Worm (Caenorhabditis elegans) whole organism, L4 larva: ENCODE data around the gene marc-2.
A peak's percentile ranks its signal among the peaks of the same experiment; 100 is the strongest.

Source experiments
- F37D6.2 ChIP-seq: sonication (generic microtip); optimal IDR thresholded peaks from 2 replicates; lab custom pipeline; 2016; ENCODE audit warnings: mild to moderate bottlenecking, missing genetic modification characterization, missing compliant biosample characterization
- F44E2.7 ChIP-seq: fragments of 200-800 bp; sonication (Bioruptor generic); IDR thresholded peaks from 2 replicates; pipeline ENCODE4 v2.1.2; 2022; ENCODE audit warnings: missing genetic modification characterization, missing compliant biosample characterization
- F49E8.2 ChIP-seq: sonication (generic microtip); optimal IDR thresholded peaks from 2 replicates; lab custom pipeline; 2016; ENCODE audit warnings: missing compliant biosample characterization, mild to moderate bottlenecking, missing genetic modification characterization, borderline replicate concordance
- Y105C5A.15 ChIP-seq: fragments of 200-800 bp; sonication (Bioruptor generic); IDR thresholded peaks from 2 replicates; pipeline ENCODE4 v1.3.6; 2022; ENCODE audit warnings: missing genetic modification characterization, missing compliant biosample characterization
- Y48G9A.11 ChIP-seq: fragments of 200-800 bp; sonication (Bioruptor generic); IDR thresholded peaks from 2 replicates; pipeline ENCODE4 v1.3.6; 2022; ENCODE audit warnings: missing genetic modification reagents, missing genetic modification characterization, missing compliant biosample characterization
- Y75B8A.6 ChIP-seq: fragments of 200-800 bp; sonication (Bioruptor generic); IDR thresholded peaks from 2 replicates; pipeline ENCODE4 v1.3.6; 2022; ENCODE audit warnings: missing genetic modification reagents, missing genetic modification characterization, missing compliant biosample characterization
- ZK337.2 ChIP-seq: fragments of 200-800 bp; sonication (Bioruptor generic); IDR thresholded peaks from 2 replicates; pipeline ENCODE4 v1.3.6; 2022; ENCODE audit warnings: missing genetic modification reagents, missing genetic modification characterization, missing compliant biosample characterization
- aha-1 ChIP-seq: fragments of 150-350 bp; peaks from one replicate; lab custom pipeline; 2014; ENCODE audit warnings: missing biosample characterization, missing genetic modification characterization
- ama-1 ChIP-seq: fragments of 150-350 bp; optimal IDR thresholded peaks from 2 replicates; lab custom pipeline; 2014; ENCODE audit warnings: inconsistent platforms, mixed read lengths
- arid-1 ChIP-seq: fragments of 200-800 bp; sonication (Bioruptor generic); conservative IDR thresholded peaks from 2 replicates; pipeline ENCODE4 v1.3.6; 2022; ENCODE audit warnings: missing genetic modification reagents, missing genetic modification characterization, missing compliant biosample characterization
- ctbp-1 ChIP-seq: fragments of 200-800 bp; sonication (Bioruptor generic); IDR thresholded peaks from 2 replicates; pipeline ENCODE4 v1.3.6; 2022; ENCODE audit warnings: missing genetic modification reagents, missing genetic modification characterization, missing compliant biosample characterization
- daf-16 ChIP-seq, 3 experiments: sonication (generic microtip); optimal IDR thresholded peaks; 2 replicates each; lab custom pipeline; 2016 to 2017; ENCODE audit warnings: missing genetic modification characterization in 3 of 3, missing genetic modification reagents in 3 of 3, mild to moderate bottlenecking in 2 of 3, missing compliant biosample characterization in 2 of 3, missing biosample characterization in 1 of 3, moderate library complexity in 1 of 3
- daf-8 ChIP-seq: fragments of 200-800 bp; sonication (Bioruptor generic); IDR thresholded peaks from 2 replicates; pipeline ENCODE4 v1.3.6; 2022; ENCODE audit warnings: missing genetic modification characterization, missing compliant biosample characterization
- dmd-6 ChIP-seq: fragments of 200-800 bp; sonication (Bioruptor generic); IDR thresholded peaks from 2 replicates; pipeline ENCODE4 v1.3.6; 2022; ENCODE audit warnings: missing genetic modification reagents, missing genetic modification characterization, missing compliant biosample characterization
- dmd-8 ChIP-seq: fragments of 200-800 bp; sonication (Bioruptor generic); IDR thresholded peaks from 2 replicates; pipeline ENCODE4 v1.3.6; 2022; ENCODE audit warnings: missing genetic modification characterization, missing compliant biosample characterization
- duxl-1 ChIP-seq: sonication (generic microtip); optimal IDR thresholded peaks from 2 replicates; lab custom pipeline; 2016; ENCODE audit warnings: mild to moderate bottlenecking, missing genetic modification characterization, moderate library complexity, missing compliant biosample characterization; ENCODE audit not compliant: poor library complexity
- egl-43 ChIP-seq: fragments of 200-800 bp; sonication (Bioruptor generic); IDR thresholded peaks from 2 replicates; pipeline ENCODE4 v1.3.6; 2022; ENCODE audit warnings: missing genetic modification reagents, missing genetic modification characterization, missing compliant biosample characterization
- fos-1 ChIP-seq: fragments of 150-350 bp; optimal IDR thresholded peaks from 2 replicates; lab custom pipeline; 2014; ENCODE audit warnings: missing biosample characterization, missing genetic modification characterization
- hif-1 ChIP-seq, 2 experiments: sonication (generic microtip); optimal IDR thresholded peaks; 2 replicates each; lab custom pipeline; 2016 to 2017; ENCODE audit warnings: missing compliant biosample characterization in 2 of 2, missing genetic modification characterization in 2 of 2, missing genetic modification reagents in 2 of 2, missing genotype in 2 of 2, mild to moderate bottlenecking in 1 of 2
- lin-13 ChIP-seq: fragments of 150-350 bp; optimal IDR thresholded peaks from 2 replicates; lab custom pipeline; 2014; ENCODE audit warnings: missing biosample characterization, missing genetic modification reagents, missing genetic modification characterization
- lin-39 ChIP-seq: fragments of 150-350 bp; optimal IDR thresholded peaks from 2 replicates; lab custom pipeline; 2014; ENCODE audit warnings: missing biosample characterization, missing genetic modification reagents, missing genetic modification characterization
- lir-3 ChIP-seq: sonication (generic microtip); optimal IDR thresholded peaks from 2 replicates; lab custom pipeline; 2016; ENCODE audit warnings: mild to moderate bottlenecking, missing genetic modification characterization, missing compliant biosample characterization
- madf-5 ChIP-seq, 2 experiments: fragments of 200-800 bp; sonication (Bioruptor generic); IDR thresholded peaks; 2 replicates each; pipeline ENCODE4 v1.3.6; 2022; ENCODE audit warnings: missing compliant biosample characterization in 2 of 2, missing genetic modification characterization in 2 of 2
- madf-9 ChIP-seq: fragments of 200-800 bp; sonication (Bioruptor generic); conservative IDR thresholded peaks from 2 replicates; pipeline ENCODE4 v1.3.6; 2022; ENCODE audit warnings: missing genetic modification reagents, missing genetic modification characterization, missing compliant biosample characterization
- mxl-2 ChIP-seq: fragments of 200-800 bp; sonication (Bioruptor generic); conservative IDR thresholded peaks from 2 replicates; pipeline ENCODE4 v1.3.6; 2022; ENCODE audit warnings: missing genetic modification reagents, missing genetic modification characterization, missing compliant biosample characterization
- mxl-3 ChIP-seq: fragments of 200-800 bp; sonication (Bioruptor generic); optimal IDR thresholded peaks from 2 replicates; lab custom pipeline; 2018; ENCODE audit warnings: mild to moderate bottlenecking, missing genetic modification characterization, missing compliant biosample characterization
- nhr-10 ChIP-seq: fragments of 150-350 bp; optimal IDR thresholded peaks from 2 replicates; lab custom pipeline; 2014; ENCODE audit warnings: missing biosample characterization, missing genetic modification characterization
- nhr-11 ChIP-seq: fragments of 150-350 bp; optimal IDR thresholded peaks from 2 replicates; lab custom pipeline; 2014; ENCODE audit warnings: missing biosample characterization, missing genetic modification characterization
- nhr-25 ChIP-seq: sonication (generic microtip); optimal IDR thresholded peaks from 2 replicates; lab custom pipeline; 2017; ENCODE audit warnings: missing genetic modification characterization, mild to moderate bottlenecking, missing compliant biosample characterization, antibody characterized with exemption, moderate library complexity, borderline replicate concordance; ENCODE audit not compliant: insufficient read depth
- nhr-28 ChIP-seq: fragments of 150-350 bp; optimal IDR thresholded peaks from 2 replicates; lab custom pipeline; 2014; ENCODE audit warnings: missing biosample characterization, missing genetic modification characterization
- nhr-48 ChIP-seq: sonication (generic microtip); optimal IDR thresholded peaks from 2 replicates; lab custom pipeline; 2016; ENCODE audit warnings: mild to moderate bottlenecking, missing genetic modification characterization, missing compliant biosample characterization
- pha-4 ChIP-seq, 2 experiments: fragments of 150-350 bp in 1 of 2; fragments of 200-800 bp in 1 of 2; sonication (Bioruptor generic) in 1 of 2; IDR thresholded peaks in 1 of 2; optimal IDR thresholded peaks in 1 of 2; 2 replicates each; pipeline versions ENCODE4 v1.3.6 to Lab custom; 2014 to 2022; ENCODE audit warnings: missing genetic modification characterization in 2 of 2, missing genetic modification reagents in 2 of 2, missing biosample characterization in 1 of 2, missing compliant biosample characterization in 1 of 2
- php-3 ChIP-seq: fragments of 200-800 bp; sonication (Bioruptor generic); IDR thresholded peaks from 2 replicates; pipeline ENCODE4 v1.3.6; 2022; ENCODE audit warnings: missing genetic modification reagents, missing genetic modification characterization, missing compliant biosample characterization
- saeg-2 ChIP-seq: fragments of 200-800 bp; sonication (Bioruptor generic); IDR thresholded peaks from 2 replicates; pipeline ENCODE4 v1.3.6; 2022; ENCODE audit warnings: missing genetic modification reagents, missing genetic modification characterization, missing compliant biosample characterization
- sdz-12 ChIP-seq: fragments of 200-800 bp; sonication (Bioruptor generic); optimal IDR thresholded peaks from 2 replicates; lab custom pipeline; 2018; ENCODE audit warnings: mild to moderate bottlenecking, missing genetic modification characterization, missing compliant biosample characterization
- set-16 ChIP-seq: fragments of 200-800 bp; sonication (Bioruptor generic); IDR thresholded peaks from 2 replicates; pipeline ENCODE4 v1.3.6; 2022; ENCODE audit warnings: missing genetic modification reagents, missing genetic modification characterization, missing compliant biosample characterization
- snpc-4 ChIP-seq: fragments of 150-350 bp; optimal IDR thresholded peaks from 2 replicates; lab custom pipeline; 2014; ENCODE audit warnings: missing biosample characterization, missing genetic modification characterization
- spr-1 ChIP-seq: sonication (generic microtip); optimal IDR thresholded peaks from 2 replicates; lab custom pipeline; 2016; ENCODE audit warnings: mild to moderate bottlenecking, missing genetic modification characterization, missing compliant biosample characterization
- spr-3 ChIP-seq: fragments of 200-800 bp; sonication (Bioruptor generic); optimal IDR thresholded peaks from 2 replicates; lab custom pipeline; 2018; ENCODE audit warnings: mild to moderate bottlenecking, missing genetic modification characterization, missing compliant biosample characterization
- tag-97 ChIP-seq: fragments of 200-800 bp; sonication (Bioruptor generic); IDR thresholded peaks from 2 replicates; pipeline ENCODE4 v1.3.6; 2022; ENCODE audit warnings: missing genetic modification characterization, missing compliant biosample characterization
- tra-1 ChIP-seq: fragments of 200-800 bp; sonication (Bioruptor generic); IDR thresholded peaks from 2 replicates; pipeline ENCODE4 v1.3.6; 2022; ENCODE audit warnings: missing genetic modification reagents, missing genetic modification characterization, missing compliant biosample characterization
- unc-62 ChIP-seq, 3 experiments: fragments of 150-350 bp in 1 of 3; sonication (generic microtip); optimal IDR thresholded peaks in 2 of 3; peaks in 1 of 3; 1 replicate in 1 of 3; 2 replicates in 2 of 3; lab custom pipeline; 2014 to 2017; ENCODE audit warnings: missing biosample characterization in 3 of 3, missing genetic modification characterization in 3 of 3, missing genetic modification reagents in 3 of 3, missing genotype in 1 of 3
- ztf-11 ChIP-seq: fragments of 150-350 bp; optimal IDR thresholded peaks from 2 replicates; lab custom pipeline; 2014; ENCODE audit warnings: missing biosample characterization, missing genetic modification characterization

The marc-2 gene

ce11 chrII:10660892-10661291, at the start of gene marc-2:
TSS of gene marc-2 (minus strand) at chrII:10660992.
- TF ChIP-seq madf-9 (GFP tag; lab: Robert Waterston, UW) (no peak), unc-62 (GFP tag; optimal IDR thresholded peaks at IDR 0.05 in 1 of 2; lab: Kevin White, UChicago) (no peak), unc-62 (tag; optimal IDR thresholded peaks at IDR 0.05; lab: Kevin White, UChicago) (no peak), Y75B8A.6 (GFP tag; lab: Robert Waterston, UW) (no peak), ctbp-1 (GFP tag; lab: Robert Waterston, UW) (no peak), saeg-2 (GFP tag; lab: Robert Waterston, UW) (no peak), spr-3 (no peak), duxl-1 (no peak), tag-97 (GFP tag; lab: Robert Waterston, UW) (no peak), lir-3 (tag; lab: Kevin White, UChicago) (no peak), F44E2.7 (GFP tag; lab: Robert Waterston, UW) (no peak)
- TF ChIP-seq, all 104 proteins: peak for 0

- TF ChIP-seq aha-1 (tag; lab: Kevin White, UChicago), result peak; percentile 29
- no peak for TF ChIP-seq mxl-3 (GFP tag; lab: Kevin White, UChicago)
- peak in 1 of 2 experiments; percentile 23 for TF ChIP-seq unc-62 (GFP tag; optimal IDR thresholded peaks at IDR 0.05 in 1 of 2; lab: Kevin White, UChicago)
- TF ChIP-seq unc-62 (tag; optimal IDR thresholded peaks at IDR 0.05; lab: Kevin White, UChicago), result no peak
- no peak for TF ChIP-seq lin-39
Measured at ce11 chrII:10708660-10709059, 47.9 kb upstream of the marc-2 start, which contains the start of gene bli-1. TSS of gene bli-1 (plus strand) at chrII:10708960.

ce11 chrII:10707439-10708096, 46.8 kb upstream of the marc-2 start:
- TF ChIP-seq tra-1 (GFP tag; lab: Robert Waterston, UW) (0 out of 2 replicates have a peak, but pooled peaks have one; percentile 5), madf-5 (GFP tag; IDR thresholded peaks at IDR 0.05; lab: Robert Waterston, UW) (0 out of 4 replicates have a peak, but pooled peaks of 1 of the 2 experiments have one; percentile 73), daf-8 (GFP tag; lab: Robert Waterston, UW) (0 out of 2 replicates have a peak, but pooled peaks have one; percentile 30), daf-16 (GFP tag; optimal IDR thresholded peaks at IDR 0.05; lab: Kevin White, UChicago) (no peak), daf-16 (tag; optimal IDR thresholded peaks at IDR 0.05; lab: Kevin White, UChicago) (no peak), Y48G9A.11 (GFP tag; lab: Robert Waterston, UW) (no peak), Y105C5A.15 (no peak), pha-4 (GFP tag; IDR thresholded peaks at IDR 0.05; lab: Robert Waterston, UW) (no peak), pha-4 (tag; optimal IDR thresholded peaks at IDR 0.05; lab: Kevin White, UChicago) (no peak), saeg-2 (GFP tag; lab: Robert Waterston, UW) (no peak), ZK337.2 (GFP tag; lab: Robert Waterston, UW) (no peak), php-3 (GFP tag; lab: Robert Waterston, UW) (no peak), snpc-4 (tag; lab: Kevin White, UChicago) (no peak), egl-43 (GFP tag; lab: Robert Waterston, UW) (peak; percentile 14; the same call in 1 of the 2 replicates), lin-13 (GFP tag; lab: Kevin White, UChicago) (no peak), nhr-10 (no peak), F49E8.2 (tag; lab: Kevin White, UChicago) (no peak), dmd-6 (GFP tag; lab: Robert Waterston, UW) (no peak), nhr-25 (tag; lab: Kevin White, UChicago) (no peak), set-16 (peak; percentile 99), F44E2.7 (GFP tag; lab: Robert Waterston, UW) (no peak), fos-1 (tag; lab: Kevin White, UChicago) (no peak), spr-3 (peak; percentile 31), spr-1 (tag; lab: Kevin White, UChicago) (no peak), madf-9 (GFP tag; lab: Robert Waterston, UW) (peak; percentile 5; the same call in 1 of the 2 replicates), arid-1 (GFP tag; lab: Robert Waterston, UW) (no peak), nhr-28 (tag; lab: Kevin White, UChicago) (no peak), nhr-11 (tag; lab: Kevin White, UChicago) (no peak), sdz-12 (GFP tag; lab: Kevin White, UChicago) (no peak), nhr-48 (no peak), mxl-2 (GFP tag; lab: Robert Waterston, UW) (no peak), F37D6.2 (tag; lab: Kevin White, UChicago) (no peak), ztf-11 (tag; lab: Kevin White, UChicago) (no peak), aha-1 (tag; lab: Kevin White, UChicago) (no peak), ama-1 (lab: Kevin White, UChicago) (no peak), mxl-3 (GFP tag; lab: Kevin White, UChicago) (no peak), hif-1 (tag; optimal IDR thresholded peaks at IDR 0.05; lab: Kevin White, UChicago) (no peak), dmd-8 (GFP tag; lab: Robert Waterston, UW) (no peak)
